Worm (Caenorhabditis elegans): ENCODE data around the gene lon-2.

DNA sequence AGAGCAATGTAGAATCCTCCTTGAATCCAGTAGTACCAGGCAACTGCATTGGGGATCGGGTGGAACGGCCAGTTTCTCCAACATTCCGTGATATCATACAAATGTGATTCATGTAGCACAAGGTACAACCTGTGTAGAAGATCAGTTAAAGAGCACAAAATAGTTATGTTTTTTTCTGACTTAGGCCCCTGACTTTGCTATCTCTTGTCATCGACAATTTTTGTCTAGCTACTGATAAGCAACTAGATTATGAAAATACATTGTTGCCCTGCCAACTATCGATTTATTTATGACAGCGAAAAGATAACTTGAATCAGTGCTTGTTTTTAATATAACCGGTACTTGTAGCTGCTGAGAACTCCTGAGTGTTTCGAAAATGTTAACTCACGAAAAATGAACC is 50.6 kb downstream of the lon-2 start:
- TF ChIP-seq nfya-1 (tag; optimal IDR thresholded peaks at IDR 0.05; ENCODE audit: borderline replicate concordance, insufficient read depth) (no peak), ama-1 (optimal IDR thresholded peaks at IDR 0.05) (no peak), ama-1 (GFP tag; optimal IDR thresholded peaks at IDR 0.05) (no peak), ztf-28 (GFP tag; IDR thresholded peaks at IDR 0.05) (no peak), ets-4 (GFP tag; optimal IDR thresholded peaks at IDR 0.05) (no peak)

Data from whole organism, young adult.